Worm (Caenorhabditis elegans): ENCODE data around the gene rpb-8.

Gene rpb-8

DNA sequence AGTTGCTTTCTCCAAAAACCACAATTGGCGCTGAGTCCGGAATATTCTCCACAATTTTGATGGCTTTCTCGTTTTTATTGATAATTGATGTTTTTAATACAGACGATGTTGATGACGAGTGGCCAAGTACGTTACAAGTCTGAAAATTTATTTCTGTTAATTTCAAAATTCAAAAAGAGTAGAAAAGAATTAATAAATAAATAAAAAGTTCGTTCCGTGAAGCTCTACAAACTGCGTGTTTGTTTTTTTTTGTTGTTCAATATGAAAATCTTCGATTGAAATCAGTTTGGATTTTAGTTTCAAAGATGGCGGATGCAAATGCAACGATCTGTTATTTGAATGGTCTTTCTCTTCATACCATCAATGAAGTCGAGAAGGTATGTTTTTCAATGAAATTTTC, 6.9 kb downstream of the rpb-8 start, which contains the start of gene F26F4.2:
TSS of gene F26F4.2 (plus strand) at position 301 of the 400 bp plus-strand sequence.
- no peak for TF ChIP-seq jun-1 (tag; optimal IDR thresholded peaks at IDR 0.05)
- TF ChIP-seq T20F7.1 (GFP tag; optimal IDR thresholded peaks at IDR 0.05): no peak
- no peak for TF ChIP-seq mxl-3 (GFP tag; optimal IDR thresholded peaks at IDR 0.05)
- TF ChIP-seq arid-1 (GFP tag; conservative IDR thresholded peaks at IDR 0.05): no peak
- TF ChIP-seq F37D6.2 (tag; optimal IDR thresholded peaks at IDR 0.05): no peak
- no peak for TF ChIP-seq dmd-6 (GFP tag; IDR thresholded peaks at IDR 0.05)
- TF ChIP-seq tra-1 (GFP tag; IDR thresholded peaks at IDR 0.05): no peak
- TF ChIP-seq lim-7 (GFP tag; IDR thresholded peaks at IDR 0.05): no peak
- no peak for TF ChIP-seq F49E8.2 (tag; optimal IDR thresholded peaks at IDR 0.05; ENCODE audit: borderline replicate concordance)
- TF ChIP-seq lir-3 (tag; optimal IDR thresholded peaks at IDR 0.05): no peak
- no peak for TF ChIP-seq fkh-10 (GFP tag; optimal IDR thresholded peaks at IDR 0.05)

- TF ChIP-seq zag-1 (tag; optimal IDR thresholded peaks at IDR 0.05): no peak
- no peak for TF ChIP-seq lin-13 (GFP tag; optimal IDR thresholded peaks at IDR 0.05)
- no peak for TF ChIP-seq ceh-82 (tag; optimal IDR thresholded peaks at IDR 0.05)
- TF ChIP-seq nhr-10 (tag; optimal IDR thresholded peaks at IDR 0.05): no peak
- TF ChIP-seq ztf-11 (tag; optimal IDR thresholded peaks at IDR 0.05): no peak
- TF ChIP-seq lin-39 (tag; optimal IDR thresholded peaks at IDR 0.05): no peak
- no peak for TF ChIP-seq skn-1 (tag; optimal IDR thresholded peaks at IDR 0.05)
- TF ChIP-seq mes-2 (tag; optimal IDR thresholded peaks at IDR 0.05; ENCODE audit: poor library complexity, severe bottlenecking): no peak
- TF ChIP-seq php-3 (GFP tag; IDR thresholded peaks at IDR 0.05): no peak
- TF ChIP-seq F10B5.3 (tag; optimal IDR thresholded peaks at IDR 0.05): no peak
- TF ChIP-seq jun-1 (tag; optimal IDR thresholded peaks at IDR 0.05): no peak
- TF ChIP-seq tra-1 (GFP tag; IDR thresholded peaks at IDR 0.05): no peak
- TF ChIP-seq nhr-76 (tag; optimal IDR thresholded peaks at IDR 0.05): no peak
- no peak for TF ChIP-seq hmg-1.1 (GFP tag; IDR thresholded peaks at IDR 0.05)
- TF ChIP-seq lin-1 (GFP tag; IDR thresholded peaks at IDR 0.05): no peak
- TF ChIP-seq nhr-237 (tag; optimal IDR thresholded peaks at IDR 0.05): no peak
- no peak for TF ChIP-seq daf-16 (GFP tag; optimal IDR thresholded peaks at IDR 0.05)
- no peak for TF ChIP-seq daf-16 (tag; optimal IDR thresholded peaks at IDR 0.05)
Observed at ce11 chrIII:4909938-4910337, 7.9 kb downstream of the rpb-8 start, which contains the start of gene F26F4.12. TSS of gene F26F4.12 (minus strand) at chrIII:4910038.

- TF ChIP-seq nhr-102 (tag; optimal IDR thresholded peaks at IDR 0.05): no peak
- no peak for TF ChIP-seq fkh-10 (GFP tag; optimal IDR thresholded peaks at IDR 0.05)
- TF ChIP-seq daf-12 (tag; optimal IDR thresholded peaks at IDR 0.05): no peak
- no peak for TF ChIP-seq lsy-2 (tag; optimal IDR thresholded peaks at IDR 0.05)
- TF ChIP-seq nhr-6 (tag; optimal IDR thresholded peaks at IDR 0.05): no peak
- no peak for TF ChIP-seq gei-8 (GFP tag; optimal IDR thresholded peaks at IDR 0.05)
- TF ChIP-seq daf-16 (GFP tag; optimal IDR thresholded peaks at IDR 0.05): no peak
- TF ChIP-seq daf-16 (tag; optimal IDR thresholded peaks at IDR 0.05): no peak
- no peak for TF ChIP-seq cey-2 (tag; optimal IDR thresholded peaks at IDR 0.05; ENCODE audit: borderline replicate concordance, insufficient read depth)
- TF ChIP-seq R02D3.7 (tag; optimal IDR thresholded peaks at IDR 0.05): no peak
- no peak for TF ChIP-seq zag-1 (tag; optimal IDR thresholded peaks at IDR 0.05)
- no peak for TF ChIP-seq Y48G9A.11 (GFP tag; IDR thresholded peaks at IDR 0.05)
- TF ChIP-seq nhr-25 (tag; optimal IDR thresholded peaks at IDR 0.05; ENCODE audit: borderline replicate concordance, insufficient read depth): no peak
- TF ChIP-seq duxl-1 (tag; optimal IDR thresholded peaks at IDR 0.05; ENCODE audit: poor library complexity): no peak
- TF ChIP-seq dve-1 (tag; optimal IDR thresholded peaks at IDR 0.05; ENCODE audit: insufficient read depth): no peak
- TF ChIP-seq T20F7.1 (GFP tag; optimal IDR thresholded peaks at IDR 0.05): no peak
- no peak for TF ChIP-seq T26A8.4 (GFP tag; IDR thresholded peaks at IDR 0.05)
- no peak for TF ChIP-seq hlh-30 (tag; optimal IDR thresholded peaks at IDR 0.05; ENCODE audit: insufficient read depth)
- TF ChIP-seq dmd-9 (GFP tag; IDR thresholded peaks at IDR 0.05): no peak
Observed at ce11 chrIII:4906896-4907295, 10.9 kb downstream of the rpb-8 start, which contains the start of gene rom-1. TSS of gene rom-1 (plus strand) at chrIII:4907196.

Measured in whole organism, L4 larva.